Worm (Caenorhabditis elegans) whole organism, mixed stage, embryonic: Measurements from ENCODE around the gene F26D11.13.

Experiments
- drap-1 ChIP-seq: fragments of 200-800 bp; sonication (Bioruptor generic); optimal IDR thresholded peaks from 3 replicates; lab custom pipeline; 2018; ENCODE audit warnings: mild to moderate bottlenecking, missing genetic modification characterization, missing compliant biosample characterization
- elt-3 ChIP-seq: fragments of 150-350 bp; optimal IDR thresholded peaks from 2 replicates; lab custom pipeline; 2014; ENCODE audit warnings: missing biosample characterization, missing genetic modification characterization
- lin-13 ChIP-seq: fragments of 150-350 bp; optimal IDR thresholded peaks from 2 replicates; lab custom pipeline; 2014; ENCODE audit warnings: missing biosample characterization, missing genetic modification characterization
- lin-32 ChIP-seq: fragments of 200-800 bp; sonication (Bioruptor generic); optimal IDR thresholded peaks from 2 replicates; lab custom pipeline; 2018; ENCODE audit warnings: mild to moderate bottlenecking, missing genetic modification characterization, missing compliant biosample characterization
- lsy-2 ChIP-seq: fragments of 150-350 bp; optimal IDR thresholded peaks from 2 replicates; lab custom pipeline; 2014; ENCODE audit warnings: missing biosample characterization, missing genetic modification characterization
- nhr-2 ChIP-seq: fragments of 150-350 bp; optimal IDR thresholded peaks from 2 replicates; lab custom pipeline; 2014; ENCODE audit warnings: missing biosample characterization, missing genetic modification characterization
- nhr-237 ChIP-seq: fragments of 150-350 bp; optimal IDR thresholded peaks from 2 replicates; lab custom pipeline; 2014; ENCODE audit warnings: missing biosample characterization, missing genetic modification characterization
- nhr-28 ChIP-seq: fragments of 150-350 bp; optimal IDR thresholded peaks from 2 replicates; lab custom pipeline; 2014; ENCODE audit warnings: missing biosample characterization, missing genetic modification characterization
- pha-4 ChIP-seq: fragments of 150-350 bp; optimal IDR thresholded peaks from 2 replicates; lab custom pipeline; 2018; ENCODE audit warnings: missing biosample characterization, missing genetic modification reagents, missing genetic modification characterization
- unc-62 ChIP-seq: fragments of 150-350 bp; optimal IDR thresholded peaks from 2 replicates; lab custom pipeline; 2014; ENCODE audit warnings: missing biosample characterization, missing genetic modification reagents, missing genetic modification characterization
- ztf-11 ChIP-seq: fragments of 150-350 bp; optimal IDR thresholded peaks from 2 replicates; lab custom pipeline; 2014; ENCODE audit warnings: missing biosample characterization, missing genetic modification characterization

ce11 chrV:7940299-7940698, 14.2 kb downstream of the F26D11.13 start, which contains the start of gene srt-53:
- TF ChIP-seq lin-32 (GFP tag; lab: Kevin White, UChicago) (no peak), nhr-237 (tag; lab: Kevin White, UChicago) (no peak), ztf-11 (no peak), nhr-28 (tag; lab: Kevin White, UChicago) (no peak), drap-1 (GFP tag; lab: Kevin White, UChicago) (no peak), unc-62 (GFP tag; lab: Kevin White, UChicago) (no peak), lsy-2 (tag; lab: Kevin White, UChicago) (no peak), lin-13 (no peak), elt-3 (no peak), pha-4 (tag; lab: Kevin White, UChicago) (no peak), nhr-2 (tag; lab: Kevin White, UChicago) (no peak)
